Fruit fly (Drosophila melanogaster) whole organism, embryonic: Measurements from ENCODE around the gene CG31805.

ENCODE experiments used
- B-H2 ChIP-seq: fragments of 200-800 bp; sonication (Bioruptor generic); optimal IDR thresholded peaks from 2 replicates; lab custom pipeline; 2018; ENCODE audit warnings: missing biosample characterization, mild to moderate bottlenecking, missing genetic modification characterization
- BEAF-32 ChIP-seq: fragments of 200-800 bp; sonication (Bioruptor generic); optimal IDR thresholded peaks from 3 replicates; lab custom pipeline; 2017; ENCODE audit warnings: missing biosample characterization, missing genetic modification characterization, mild to moderate bottlenecking, moderate library complexity, missing genetic modification reagents
- Bteb2 ChIP-seq: fragments of 200-800 bp; sonication (Bioruptor generic); optimal IDR thresholded peaks from 2 replicates; lab custom pipeline; 2016; ENCODE audit warnings: missing biosample characterization, missing genetic modification characterization
- CG10209 ChIP-seq: fragments of 200-800 bp; sonication (Bioruptor generic); optimal IDR thresholded peaks from 3 replicates; lab custom pipeline; 2017; ENCODE audit warnings: missing biosample characterization, mild to moderate bottlenecking, missing genetic modification characterization, missing genetic modification reagents
- CG10979 ChIP-seq: fragments of 200-800 bp; sonication (Bioruptor generic); optimal IDR thresholded peaks from 2 replicates; lab custom pipeline; 2018; ENCODE audit warnings: missing biosample characterization, mild to moderate bottlenecking, missing genetic modification characterization, moderate library complexity
- CG17186 ChIP-seq: fragments of 200-800 bp; sonication (Bioruptor generic); optimal IDR thresholded peaks from 3 replicates; lab custom pipeline; 2017; ENCODE audit warnings: missing biosample characterization, missing genetic modification reagents, missing genetic modification characterization
- CG17829 ChIP-seq: fragments of 200-800 bp; optimal IDR thresholded peaks from 2 replicates; lab custom pipeline; 2019; ENCODE audit warnings: missing biosample characterization, mild to moderate bottlenecking, missing genetic modification characterization, moderate library complexity
- CG2116 ChIP-seq: fragments of 200-800 bp; sonication (Bioruptor generic); optimal IDR thresholded peaks from 3 replicates; lab custom pipeline; 2018; ENCODE audit warnings: missing biosample characterization, mild to moderate bottlenecking, missing genetic modification characterization
- CG2120 ChIP-seq: fragments of 200-800 bp; sonication (Bioruptor generic); optimal IDR thresholded peaks from 3 replicates; lab custom pipeline; 2016; ENCODE audit warnings: missing biosample characterization, missing genetic modification characterization
- CG2202 ChIP-seq: fragments of 200-800 bp; sonication (Bioruptor generic); optimal IDR thresholded peaks from 2 replicates; lab custom pipeline; 2018; ENCODE audit warnings: missing biosample characterization, mild to moderate bottlenecking, missing genetic modification characterization
- CG3407 ChIP-seq: fragments of 200-800 bp; sonication (Bioruptor generic); optimal IDR thresholded peaks from 2 replicates; lab custom pipeline; 2018; ENCODE audit warnings: missing biosample characterization, mild to moderate bottlenecking, missing genetic modification characterization
- CG4617 ChIP-seq: fragments of 200-800 bp; sonication (Bioruptor generic); optimal IDR thresholded peaks from 3 replicates; lab custom pipeline; 2016; ENCODE audit warnings: missing biosample characterization, missing genetic modification characterization, borderline replicate concordance
- CG6175 ChIP-seq: fragments of 200-800 bp; sonication (Bioruptor generic); IDR thresholded peaks from 3 replicates; pipeline ENCODE4 v1.3.6; 2022; ENCODE audit warnings: missing biosample characterization, missing genetic modification characterization
- CG7271 ChIP-seq: fragments of 200-800 bp; sonication (Bioruptor generic); optimal IDR thresholded peaks from 2 replicates; lab custom pipeline; 2018; ENCODE audit warnings: missing biosample characterization, mild to moderate bottlenecking, missing genetic modification characterization, moderate library complexity
- CG7963 ChIP-seq: fragments of 200-800 bp; sonication (Bioruptor generic); IDR thresholded peaks from 3 replicates; pipeline ENCODE4 v1.3.6; 2022; ENCODE audit warnings: missing biosample characterization, missing genetic modification characterization; ENCODE audit not compliant: partially characterized antibody
- CG9437 ChIP-seq: fragments of 200-800 bp; sonication (Bioruptor generic); optimal IDR thresholded peaks from 2 replicates; lab custom pipeline; 2018; ENCODE audit warnings: missing biosample characterization, mild to moderate bottlenecking, missing genetic modification characterization
- D19B ChIP-seq: fragments of 200-800 bp; sonication (Bioruptor generic); optimal IDR thresholded peaks from 2 replicates; lab custom pipeline; 2017; ENCODE audit warnings: missing biosample characterization, mild to moderate bottlenecking, missing genetic modification characterization
- Dip2 ChIP-seq: fragments of 200-800 bp; sonication (Bioruptor generic); IDR thresholded peaks from 2 replicates; pipeline ENCODE4 v1.3.6; 2022; ENCODE audit warnings: missing biosample characterization, missing genetic modification characterization
- Dip3 ChIP-seq: fragments of 200-800 bp; sonication (Bioruptor generic); optimal IDR thresholded peaks from 3 replicates; lab custom pipeline; 2016; ENCODE audit warnings: missing biosample characterization, missing genetic modification characterization
- Dll ChIP-seq: fragments of 200-800 bp; sonication (Bioruptor generic); IDR thresholded peaks from 4 replicates; pipeline ENCODE4 v1.3.6; 2022; ENCODE audit warnings: missing biosample characterization, missing genetic modification characterization; ENCODE audit not compliant: partially characterized antibody
- Eip74EF ChIP-seq, 2 experiments: fragments of 200-800 bp in 1 of 2; fragments of >200 bp in 1 of 2; sonication (Bioruptor generic) in 1 of 2; optimal IDR thresholded peaks; 2 replicates each; lab custom pipeline; 2017 to 2019; ENCODE audit warnings: missing biosample characterization in 2 of 2, missing genetic modification characterization in 2 of 2, mild to moderate bottlenecking in 1 of 2, moderate library complexity in 1 of 2
- Elba2 ChIP-seq: fragments of 200-800 bp; sonication (Bioruptor generic); optimal IDR thresholded peaks from 3 replicates; lab custom pipeline; 2016; ENCODE audit warnings: missing biosample characterization, missing genetic modification characterization
- HLH3B ChIP-seq: fragments of 200-800 bp; sonication (Bioruptor generic); IDR thresholded peaks from 2 replicates; pipeline ENCODE4 v1.3.6; 2022; ENCODE audit warnings: missing biosample characterization, missing genetic modification characterization
- Hsf ChIP-seq: fragments of 200-800 bp; sonication (Bioruptor generic); optimal IDR thresholded peaks from 3 replicates; lab custom pipeline; 2016; ENCODE audit warnings: missing biosample characterization, missing genetic modification characterization
- Ravus ChIP-seq: fragments of 200-800 bp; sonication (Bioruptor generic); IDR thresholded peaks from 2 replicates; pipeline ENCODE4 v1.3.6; 2022; ENCODE audit warnings: missing biosample characterization, missing genetic modification characterization
- Six4 ChIP-seq: fragments of 200-800 bp; sonication (Bioruptor generic); optimal IDR thresholded peaks from 2 replicates; lab custom pipeline; 2016; ENCODE audit warnings: missing biosample characterization, missing genetic modification characterization
- Stat92E ChIP-seq, 3 experiments: fragments of >200 bp in 2 of 3; fragments of 200-800 bp in 1 of 3; sonication (Bioruptor generic) in 1 of 3; optimal IDR thresholded peaks; 2 replicates each; lab custom pipeline; 2017 to 2019; ENCODE audit warnings: missing biosample characterization in 3 of 3, missing genetic modification characterization in 3 of 3, mild to moderate bottlenecking in 1 of 3, moderate library complexity in 1 of 3
- Tbp ChIP-seq: fragments of >200 bp; optimal IDR thresholded peaks from 2 replicates; lab custom pipeline; 2018; ENCODE audit warnings: missing biosample characterization, missing genetic modification characterization
- da ChIP-seq: fragments of 200-800 bp; sonication (Bioruptor generic); optimal IDR thresholded peaks from 2 replicates; lab custom pipeline; 2016; ENCODE audit warnings: missing biosample characterization, missing genetic modification characterization
- dysf ChIP-seq: fragments of 200-800 bp; sonication (Bioruptor generic); IDR thresholded peaks from 3 replicates; pipeline ENCODE4 v1.3.6; 2022; ENCODE audit warnings: missing biosample characterization, missing genetic modification characterization
- gro ChIP-seq: fragments of 200-800 bp; sonication (Bioruptor generic); optimal IDR thresholded peaks from 2 replicates; lab custom pipeline; 2016; ENCODE audit warnings: missing biosample characterization, missing genetic modification characterization
- gt ChIP-seq: fragments of 200-800 bp; sonication (Bioruptor generic); IDR thresholded peaks from 2 replicates; pipeline ENCODE4 v1.3.6; 2022; ENCODE audit warnings: missing biosample characterization, missing genetic modification characterization
- ken ChIP-seq: fragments of 200-800 bp; sonication (Bioruptor generic); IDR thresholded peaks from 3 replicates; pipeline ENCODE4 v1.3.6; 2022; ENCODE audit warnings: missing biosample characterization, missing genetic modification characterization
- luna ChIP-seq: fragments of 200-800 bp; sonication (Bioruptor generic); optimal IDR thresholded peaks from 2 replicates; lab custom pipeline; 2016; ENCODE audit warnings: missing biosample characterization, missing genetic modification characterization
- nerfin-2 ChIP-seq: fragments of 200-800 bp; sonication (Bioruptor generic); IDR thresholded peaks from 2 replicates; pipeline ENCODE4 v1.3.6; 2022; ENCODE audit warnings: missing biosample characterization, missing genetic modification characterization; ENCODE audit not compliant: partially characterized antibody
- odd ChIP-seq: fragments of 200-800 bp; sonication (Bioruptor generic); optimal IDR thresholded peaks from 2 replicates; lab custom pipeline; 2017; ENCODE audit warnings: missing biosample characterization, mild to moderate bottlenecking, missing genetic modification characterization
- org-1 ChIP-seq: fragments of 200-800 bp; sonication (Bioruptor generic); optimal IDR thresholded peaks from 2 replicates; lab custom pipeline; 2017; ENCODE audit warnings: missing biosample characterization, missing genetic modification characterization
- pho ChIP-seq: fragments of 200-800 bp; sonication (Bioruptor generic); optimal IDR thresholded peaks from 2 replicates; lab custom pipeline; 2016; ENCODE audit warnings: missing biosample characterization, missing genetic modification characterization
- pzg ChIP-seq: fragments of 200-800 bp; sonication (Bioruptor generic); optimal IDR thresholded peaks from 3 replicates; lab custom pipeline; 2018; ENCODE audit warnings: missing biosample characterization, mild to moderate bottlenecking, missing genetic modification characterization, moderate library complexity
- repo ChIP-seq: fragments of 200-800 bp; sonication (Bioruptor generic); optimal IDR thresholded peaks from 2 replicates; lab custom pipeline; 2016; ENCODE audit warnings: missing biosample characterization, missing genetic modification characterization
- salm ChIP-seq: fragments of 200-800 bp; sonication (Bioruptor generic); optimal IDR thresholded peaks from 2 replicates; lab custom pipeline; 2018; ENCODE audit warnings: missing biosample characterization, mild to moderate bottlenecking, missing genetic modification characterization
- sc ChIP-seq, 3 experiments: fragments of >200 bp in 2 of 3; fragments of 200-800 bp in 1 of 3; sonication (Bioruptor generic) in 1 of 3; optimal IDR thresholded peaks; 2 replicates in 2 of 3; 3 replicates in 1 of 3; lab custom pipeline; 2017; ENCODE audit warnings: mild to moderate bottlenecking in 1 of 3, missing biosample characterization in 1 of 3, missing genetic modification characterization in 1 of 3, missing genetic modification reagents in 1 of 3
- sens ChIP-seq: fragments of 200-800 bp; sonication (Bioruptor generic); peaks from one replicate; lab custom pipeline; 2016; ENCODE audit warnings: missing biosample characterization, missing genetic modification characterization
- shn ChIP-seq: fragments of 200-800 bp; sonication (Bioruptor generic); optimal IDR thresholded peaks from 3 replicates; lab custom pipeline; 2016; ENCODE audit warnings: missing biosample characterization, missing genetic modification characterization
- sna ChIP-seq: fragments of 200-800 bp; sonication (Bioruptor generic); IDR thresholded peaks from 2 replicates; pipeline ENCODE4 v1.3.6; 2022; ENCODE audit warnings: missing biosample characterization, missing genetic modification characterization; ENCODE audit not compliant: partially characterized antibody
- sug ChIP-seq: fragments of 200-800 bp; optimal IDR thresholded peaks from 2 replicates; lab custom pipeline; 2019; ENCODE audit warnings: missing biosample characterization, mild to moderate bottlenecking, missing genetic modification characterization, moderate library complexity
- trh ChIP-seq: fragments of 200-800 bp; sonication (Bioruptor generic); optimal IDR thresholded peaks from 2 replicates; lab custom pipeline; 2016; ENCODE audit warnings: missing biosample characterization, missing genetic modification characterization

CG31805 gene

dm6 chr2L:16887660-16888573 is 12.4 kb downstream of the CG31805 start, which contains the start of the genes osi and tweek (continued):
- TF ChIP-seq gro (GFP tag; lab: Kevin White, UChicago): no peak
- TF ChIP-seq HLH3B (GFP tag; lab: Robert Waterston, UW): no peak
- peak; percentile 8 for TF ChIP-seq CG10979
- peak; percentile 94 for TF ChIP-seq BEAF-32 (GFP tag; lab: Kevin White, UChicago)
- peak; percentile 73 for TF ChIP-seq Hsf
- TF ChIP-seq CG17829: peak; percentile 60
- peak; percentile 83 for TF ChIP-seq CG2120 (GFP tag; lab: Kevin White, UChicago)
- TF ChIP-seq Dip3: peak; percentile 11
- TF ChIP-seq org-1 (GFP tag; lab: Kevin White, UChicago): no peak
- peak; percentile 84 for TF ChIP-seq CG7963 (GFP tag; lab: Robert Waterston, UW)
- TF ChIP-seq nerfin-2 (GFP tag; lab: Robert Waterston, UW): peak; percentile 40
- TF ChIP-seq da (GFP tag; lab: Kevin White, UChicago): peak; percentile 4
- TF ChIP-seq Dip2: no peak
- no peak for TF ChIP-seq D19B
- peak; percentile 89 for TF ChIP-seq sens
- TF ChIP-seq CG2202 (tag; lab: Kevin White, UChicago): no peak
- peak; percentile 47 for TF ChIP-seq trh
- TF ChIP-seq CG10209 (GFP tag; lab: Kevin White, UChicago): peak; percentile 55
- 0 out of 3 replicates have a peak, but pooled peaks have one; percentile 55 for TF ChIP-seq ken (GFP tag; lab: Robert Waterston, UW)
- peak; percentile 57 for TF ChIP-seq CG9437 (GFP tag; lab: Kevin White, UChicago)
- TF ChIP-seq luna (GFP tag; lab: Kevin White, UChicago): no peak
- peak; percentile 82 for TF ChIP-seq sna (GFP tag; lab: Robert Waterston, UW)
- peak; percentile 56 for TF ChIP-seq Bteb2
- TF ChIP-seq CG6175 (GFP tag; lab: Robert Waterston, UW): no peak
- TF ChIP-seq Stat92E (GFP tag; optimal IDR thresholded peaks at IDR 0.05; lab: Kevin White, UChicago): no peak
- TF ChIP-seq Eip74EF (GFP tag; optimal IDR thresholded peaks at IDR 0.05; lab: Kevin White, UChicago): no peak
- TF ChIP-seq CG2116 (GFP tag; lab: Kevin White, UChicago): peak; percentile 50
- no peak for TF ChIP-seq sc (optimal IDR thresholded peaks at IDR 0.05; lab: Kevin White, UChicago)
- TF ChIP-seq sc (GFP tag; optimal IDR thresholded peaks at IDR 0.05; lab: Kevin White, UChicago): peak; percentile 22
- TF ChIP-seq sug (tag; lab: Kevin White, UChicago): peak; percentile 57
- TF ChIP-seq CG3407 (GFP tag; lab: Kevin White, UChicago): no peak
- peak; percentile 90 for TF ChIP-seq Dll (GFP tag; lab: Robert Waterston, UW)
- TF ChIP-seq dysf (GFP tag; lab: Robert Waterston, UW): peak; percentile 52; the same call in 1 of the 3 replicates
- TF ChIP-seq pzg (GFP tag; lab: Kevin White, UChicago): peak; percentile 64
- TF ChIP-seq Tbp: no peak
- peak; percentile 28 for TF ChIP-seq shn
- TF ChIP-seq odd (GFP tag; lab: Kevin White, UChicago): no peak
- no peak for TF ChIP-seq CG17186 (GFP tag; lab: Kevin White, UChicago)
- no peak for TF ChIP-seq Elba2 (GFP tag; lab: Kevin White, UChicago)
- TF ChIP-seq salm (tag; lab: Kevin White, UChicago): no peak
- peak; percentile 5 for TF ChIP-seq CG4617
- peak; percentile 34 for TF ChIP-seq Six4 (GFP tag; lab: Kevin White, UChicago)
- no peak for TF ChIP-seq repo (GFP tag; lab: Kevin White, UChicago)
- no peak for TF ChIP-seq CG7271 (tag; lab: Kevin White, UChicago)
- TF ChIP-seq pho (GFP tag; lab: Kevin White, UChicago): peak; percentile 41
- no peak for TF ChIP-seq Ravus (GFP tag; lab: Robert Waterston, UW)
- no peak for TF ChIP-seq gt (GFP tag; lab: Robert Waterston, UW)
- TF ChIP-seq B-H2 (GFP tag; lab: Kevin White, UChicago): peak; percentile 28
